Worm (Caenorhabditis elegans) whole organism, mixed stage, embryonic: ENCODE data around the gene M142.5.
A peak's percentile ranks its signal among the peaks of the same experiment; 100 is the strongest.

ENCODE experiments used
- M03D4.4 ChIP-seq: sonication (generic microtip); optimal IDR thresholded peaks from 2 replicates; lab custom pipeline; 2017; ENCODE audit warnings: mild to moderate bottlenecking, missing genetic modification characterization, missing compliant biosample characterization
- blmp-1 ChIP-seq: fragments of 150-350 bp; optimal IDR thresholded peaks from 2 replicates; lab custom pipeline; 2014; ENCODE audit warnings: missing biosample characterization, missing genetic modification characterization
- ceh-39 ChIP-seq: fragments of 150-350 bp; optimal IDR thresholded peaks from 2 replicates; lab custom pipeline; 2014; ENCODE audit warnings: missing biosample characterization, missing genetic modification characterization
- ceh-83 ChIP-seq: fragments of 200-800 bp; sonication (Bioruptor generic); optimal IDR thresholded peaks from 2 replicates; lab custom pipeline; 2018; ENCODE audit warnings: mild to moderate bottlenecking, missing genetic modification characterization, missing compliant biosample characterization
- ces-1 ChIP-seq: fragments of 150-350 bp; optimal IDR thresholded peaks from 2 replicates; lab custom pipeline; 2014; ENCODE audit warnings: missing biosample characterization, missing genetic modification reagents, missing genetic modification characterization
- cnd-1 ChIP-seq: fragments of 200-800 bp; sonication (Bioruptor generic); optimal IDR thresholded peaks from 2 replicates; lab custom pipeline; 2018; ENCODE audit warnings: mild to moderate bottlenecking, missing genetic modification characterization, missing compliant biosample characterization
- drap-1 ChIP-seq: fragments of 200-800 bp; sonication (Bioruptor generic); optimal IDR thresholded peaks from 3 replicates; lab custom pipeline; 2018; ENCODE audit warnings: mild to moderate bottlenecking, missing genetic modification characterization, missing compliant biosample characterization
- elt-1 ChIP-seq: sonication (generic microtip); optimal IDR thresholded peaks from 2 replicates; lab custom pipeline; 2017; ENCODE audit warnings: missing genetic modification characterization, mild to moderate bottlenecking, missing compliant biosample characterization, antibody characterized with exemption, moderate library complexity, borderline replicate concordance; ENCODE audit not compliant: insufficient read depth
- elt-3 ChIP-seq: fragments of 150-350 bp; optimal IDR thresholded peaks from 2 replicates; lab custom pipeline; 2014; ENCODE audit warnings: missing biosample characterization, missing genetic modification characterization
- flh-1 ChIP-seq: fragments of 200-800 bp; sonication (Bioruptor generic); optimal IDR thresholded peaks from 2 replicates; lab custom pipeline; 2018; ENCODE audit warnings: mild to moderate bottlenecking, missing genetic modification characterization, moderate library complexity, missing compliant biosample characterization
- ham-2 ChIP-seq: fragments of 200-800 bp; sonication (Bioruptor generic); optimal IDR thresholded peaks from 2 replicates; lab custom pipeline; 2018; ENCODE audit warnings: mild to moderate bottlenecking, missing genetic modification characterization, missing compliant biosample characterization
- hlh-1 ChIP-seq: fragments of 150-350 bp; optimal IDR thresholded peaks from 2 replicates; lab custom pipeline; 2014; ENCODE audit warnings: missing biosample characterization, missing genetic modification reagents, missing genetic modification characterization
- lin-13 ChIP-seq: fragments of 150-350 bp; optimal IDR thresholded peaks from 2 replicates; lab custom pipeline; 2014; ENCODE audit warnings: missing biosample characterization, missing genetic modification characterization
- lsy-2 ChIP-seq: fragments of 150-350 bp; optimal IDR thresholded peaks from 2 replicates; lab custom pipeline; 2014; ENCODE audit warnings: missing biosample characterization, missing genetic modification characterization
- mab-5 ChIP-seq: fragments of 150-350 bp; optimal IDR thresholded peaks from 2 replicates; lab custom pipeline; 2014; ENCODE audit warnings: missing biosample characterization, missing genetic modification characterization
- mep-1 ChIP-seq: fragments of 150-350 bp; optimal IDR thresholded peaks from 2 replicates; lab custom pipeline; 2017; ENCODE audit warnings: missing biosample characterization, missing genetic modification reagents, missing genetic modification characterization, inconsistent platforms
- mls-2 ChIP-seq: sonication (generic microtip); optimal IDR thresholded peaks from 2 replicates; lab custom pipeline; 2016; ENCODE audit warnings: mild to moderate bottlenecking, missing genetic modification characterization, moderate library complexity, missing compliant biosample characterization
- nhr-12 ChIP-seq: fragments of 150-350 bp; optimal IDR thresholded peaks from 2 replicates; lab custom pipeline; 2014; ENCODE audit warnings: missing biosample characterization, missing genetic modification characterization
- nhr-2 ChIP-seq: fragments of 150-350 bp; optimal IDR thresholded peaks from 2 replicates; lab custom pipeline; 2014; ENCODE audit warnings: missing biosample characterization, missing genetic modification characterization
- nhr-237 ChIP-seq: fragments of 150-350 bp; optimal IDR thresholded peaks from 2 replicates; lab custom pipeline; 2014; ENCODE audit warnings: missing biosample characterization, missing genetic modification characterization
- nhr-28 ChIP-seq: fragments of 150-350 bp; optimal IDR thresholded peaks from 2 replicates; lab custom pipeline; 2014; ENCODE audit warnings: missing biosample characterization, missing genetic modification characterization
- nhr-76 ChIP-seq: sonication (generic microtip); optimal IDR thresholded peaks from 2 replicates; lab custom pipeline; 2017; ENCODE audit warnings: missing biosample characterization, missing genetic modification characterization
- pha-4 ChIP-seq: fragments of 150-350 bp; optimal IDR thresholded peaks from 2 replicates; lab custom pipeline; 2018; ENCODE audit warnings: missing biosample characterization, missing genetic modification reagents, missing genetic modification characterization
- snpc-4 ChIP-seq: fragments of 150-350 bp; optimal IDR thresholded peaks from 2 replicates; lab custom pipeline; 2014; ENCODE audit warnings: missing biosample characterization, missing genetic modification characterization
- tbx-8 ChIP-seq: fragments of 200-800 bp; sonication (Bioruptor generic); optimal IDR thresholded peaks from 2 replicates; lab custom pipeline; 2018; ENCODE audit warnings: mild to moderate bottlenecking, missing genetic modification characterization, moderate library complexity, missing compliant biosample characterization
- unc-120 ChIP-seq: sonication (generic microtip); optimal IDR thresholded peaks from 2 replicates; lab custom pipeline; 2017; ENCODE audit warnings: missing genetic modification characterization, missing compliant biosample characterization; ENCODE audit not compliant: poor library complexity, severe bottlenecking
- unc-39 ChIP-seq: fragments of 150-350 bp; optimal IDR thresholded peaks from 2 replicates; lab custom pipeline; 2014; ENCODE audit warnings: missing biosample characterization, missing genetic modification characterization
- zip-8 ChIP-seq: fragments of 150-350 bp; optimal IDR thresholded peaks from 2 replicates; lab custom pipeline; 2014; ENCODE audit warnings: missing biosample characterization, missing genetic modification characterization
- ztf-11 ChIP-seq: fragments of 150-350 bp; optimal IDR thresholded peaks from 2 replicates; lab custom pipeline; 2014; ENCODE audit warnings: missing biosample characterization, missing genetic modification characterization

M142.5 gene

DNA sequence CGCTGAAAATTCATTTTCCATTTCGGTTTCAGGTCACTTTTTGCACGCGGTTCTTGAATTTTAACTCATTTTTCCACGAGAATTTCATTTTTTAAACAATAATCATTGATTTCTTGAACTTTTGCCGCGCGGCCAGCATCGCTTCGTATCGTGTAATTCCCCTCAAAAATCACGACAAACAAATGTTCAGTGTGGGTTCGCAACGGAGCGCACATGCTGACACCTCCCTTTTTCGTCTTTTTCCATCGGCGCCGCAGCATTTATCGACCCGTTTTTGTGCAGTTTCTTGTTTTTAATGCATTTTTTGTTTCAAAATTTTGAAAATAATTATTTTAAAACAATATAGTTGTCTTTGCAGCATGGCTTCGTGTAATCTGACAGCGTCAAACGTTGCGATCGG is at the start of gene M142.5:
Gene M142.5 (plus strand): TSS at position 352 of the 400 bp plus-strand sequence.
- TF ChIP-seq elt-1 (tag; lab: Kevin White, UChicago) (no peak), ztf-11 (tag; lab: Kevin White, UChicago) (no peak), ceh-39 (no peak), lsy-2 (tag; lab: Kevin White, UChicago) (peak; percentile 2), lin-13 (peak; percentile 48), hlh-1 (tag; lab: Kevin White, UChicago) (peak; percentile 49), pha-4 (tag; lab: Kevin White, UChicago) (peak; percentile 30), unc-120 (tag; lab: Kevin White, UChicago) (peak; percentile 60), elt-3 (tag; lab: Kevin White, UChicago) (no peak)

DNA sequence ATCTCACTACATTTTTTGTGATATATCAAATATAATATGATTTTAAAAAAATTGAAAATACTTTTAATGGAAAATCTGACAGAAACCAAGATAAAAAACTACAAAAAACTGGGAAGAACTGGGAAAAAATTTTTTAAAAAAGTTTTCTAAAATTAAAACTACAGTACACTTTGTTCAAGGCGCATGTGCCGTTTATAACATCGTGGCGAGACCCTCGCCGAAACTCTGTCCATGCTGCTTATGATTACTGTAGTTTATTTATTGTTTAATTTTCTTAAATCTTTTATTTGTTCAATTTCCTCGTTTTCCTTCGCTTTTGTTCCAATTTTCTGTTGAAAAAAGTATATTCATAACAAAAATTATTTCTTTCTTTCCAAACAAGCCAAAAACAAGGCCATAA is 49.5 kb upstream of the M142.5 start, which contains the start of gene athp-1:
Gene athp-1 (plus strand): TSS at position 305 of the 400 bp plus-strand sequence.
- TF ChIP-seq blmp-1 (tag; lab: Kevin White, UChicago): no peak
- no peak for TF ChIP-seq pha-4 (tag; lab: Kevin White, UChicago)
- TF ChIP-seq zip-8 (tag; lab: Kevin White, UChicago): no peak
- no peak for TF ChIP-seq flh-1
- TF ChIP-seq M03D4.4 (tag; lab: Kevin White, UChicago): no peak
- no peak for TF ChIP-seq mab-5
- no peak for TF ChIP-seq drap-1 (GFP tag; lab: Kevin White, UChicago)
- no peak for TF ChIP-seq unc-39 (tag; lab: Kevin White, UChicago)
- TF ChIP-seq lsy-2 (tag; lab: Kevin White, UChicago): no peak
- TF ChIP-seq tbx-8 (GFP tag; lab: Kevin White, UChicago): no peak
- no peak for TF ChIP-seq nhr-76 (tag; lab: Kevin White, UChicago)
- TF ChIP-seq cnd-1 (tag; lab: Kevin White, UChicago): no peak
- TF ChIP-seq mls-2: no peak
- no peak for TF ChIP-seq ztf-11 (tag; lab: Kevin White, UChicago)

DNA sequence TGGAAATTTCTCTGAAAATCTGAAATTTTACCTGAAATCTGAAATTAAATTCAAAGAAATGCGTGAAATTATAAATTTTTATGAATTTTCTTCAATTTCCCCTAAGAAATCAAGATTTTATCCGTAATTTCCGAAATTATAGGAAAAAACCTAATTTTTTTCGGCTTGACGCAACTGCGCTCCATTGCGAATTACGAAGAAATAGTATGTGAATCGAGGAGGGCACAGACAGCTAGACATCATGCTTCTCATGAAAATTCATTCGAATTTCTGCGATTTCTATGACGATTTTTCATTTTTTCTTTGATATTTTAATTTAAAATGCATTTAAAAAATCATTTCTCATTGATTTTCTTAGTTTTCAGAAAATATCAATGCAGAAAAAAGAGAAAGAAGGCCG is 49.0 kb upstream of the M142.5 start:
- TF ChIP-seq ces-1 (GFP tag; lab: Kevin White, UChicago) (peak; percentile 77), lsy-2 (tag; lab: Kevin White, UChicago) (peak; percentile 24), mep-1 (tag; lab: Kevin White, UChicago) (peak; percentile 26), lin-13 (peak; percentile 47), pha-4 (tag; lab: Kevin White, UChicago) (peak; percentile 52), ham-2 (no peak), nhr-12 (no peak), M03D4.4 (tag; lab: Kevin White, UChicago) (peak; percentile 7)

DNA sequence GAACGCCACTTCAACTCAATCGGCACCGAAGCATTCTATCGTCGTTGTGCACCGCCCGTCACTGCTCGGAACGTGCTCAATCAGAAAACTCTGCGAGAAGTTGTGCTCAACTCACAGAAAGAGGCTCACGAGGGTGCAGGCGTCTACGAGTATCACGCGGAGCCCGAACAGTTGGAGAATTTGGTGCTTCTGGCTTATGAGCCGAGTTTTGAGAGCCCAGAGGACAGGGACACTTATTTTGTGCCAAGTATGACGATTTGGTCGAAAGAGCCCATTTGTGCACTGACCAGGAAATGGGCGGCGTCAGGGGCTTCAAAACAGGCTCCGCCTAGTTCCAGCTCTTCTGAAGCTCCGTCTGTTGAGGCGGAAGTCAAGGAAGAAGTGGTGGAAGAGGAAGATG is 42.2 kb upstream of the M142.5 start:
- no peak for TF ChIP-seq hlh-1 (tag; lab: Kevin White, UChicago)
- TF ChIP-seq, all 35 proteins: peak for 0

DNA sequence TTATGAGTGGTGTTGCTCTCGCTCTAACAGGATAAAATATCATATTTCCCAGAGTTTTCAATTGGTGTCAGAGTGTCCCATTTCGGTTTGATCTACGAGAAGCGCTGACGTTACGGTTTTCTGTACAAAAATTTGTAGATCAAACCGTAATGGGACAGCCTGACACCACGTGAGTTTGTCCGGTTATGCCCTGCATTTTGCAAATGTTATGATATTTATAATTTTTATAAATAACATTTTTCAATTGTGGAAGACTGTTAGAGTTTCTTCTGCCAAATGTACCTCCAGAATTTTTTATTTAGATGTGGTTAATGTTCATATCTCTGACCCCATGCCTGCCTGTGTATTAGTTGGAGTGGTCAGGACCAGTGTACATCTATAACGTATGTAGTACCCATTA is 36.8 kb upstream of the M142.5 start, which contains the start of gene fbxb-87:
Gene fbxb-87 (plus strand): TSS at position 301 of the 400 bp plus-strand sequence.
- no peak for TF ChIP-seq nhr-12
- no peak for TF ChIP-seq mep-1 (tag; lab: Kevin White, UChicago)
- no peak for TF ChIP-seq ceh-83 (GFP tag; lab: Kevin White, UChicago)
- TF ChIP-seq unc-39 (tag; lab: Kevin White, UChicago): no peak
- TF ChIP-seq zip-8 (tag; lab: Kevin White, UChicago): no peak
- TF ChIP-seq unc-120 (tag; lab: Kevin White, UChicago): no peak
- TF ChIP-seq tbx-8 (GFP tag; lab: Kevin White, UChicago): no peak
- TF ChIP-seq nhr-2 (tag; lab: Kevin White, UChicago): no peak
- TF ChIP-seq nhr-237 (tag; lab: Kevin White, UChicago): no peak
- no peak for TF ChIP-seq flh-1
- no peak for TF ChIP-seq hlh-1 (tag; lab: Kevin White, UChicago)

DNA sequence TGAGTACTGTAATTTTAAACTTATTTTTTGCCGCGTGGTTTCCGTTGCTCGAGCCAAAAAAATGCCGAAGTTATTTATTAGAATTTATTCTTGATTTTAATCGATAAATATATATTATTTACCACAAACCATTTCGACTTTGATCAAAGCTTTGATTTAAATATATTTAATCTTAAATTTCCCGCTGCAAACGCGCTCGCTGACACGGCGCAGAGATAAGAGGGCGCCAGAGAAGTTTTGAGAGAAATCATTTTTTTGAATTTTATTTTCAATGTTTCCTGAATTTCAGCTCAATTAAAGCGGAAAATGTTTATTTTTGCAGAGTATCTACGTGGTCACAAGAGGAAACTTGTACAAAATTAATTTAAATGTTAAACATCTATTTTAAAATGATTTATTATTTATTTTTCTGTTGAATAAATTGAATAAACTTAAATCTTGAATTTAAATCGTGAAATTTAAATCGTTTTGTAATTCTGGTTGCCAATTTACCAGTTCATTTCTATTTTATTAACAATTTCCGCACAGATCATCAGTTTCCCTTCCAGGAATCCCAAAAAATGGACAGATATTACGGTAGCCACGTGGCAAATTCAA is 35.1 kb upstream of the M142.5 start, which contains the start of gene com-1:
Gene com-1 (plus strand): TSS at position 547 of the 597 bp plus-strand sequence.
- peak; percentile 74 for TF ChIP-seq ces-1 (GFP tag; lab: Kevin White, UChicago)
- TF ChIP-seq nhr-28 (tag; lab: Kevin White, UChicago): no peak
- TF ChIP-seq zip-8 (tag; lab: Kevin White, UChicago): no peak
- no peak for TF ChIP-seq flh-1
- TF ChIP-seq tbx-8 (GFP tag; lab: Kevin White, UChicago): no peak
- TF ChIP-seq ham-2: no peak
- TF ChIP-seq elt-3 (tag; lab: Kevin White, UChicago): no peak
- no peak for TF ChIP-seq snpc-4
- TF ChIP-seq M03D4.4 (tag; lab: Kevin White, UChicago): no peak
- TF ChIP-seq mep-1 (tag; lab: Kevin White, UChicago): peak; percentile 53
- no peak for TF ChIP-seq unc-120 (tag; lab: Kevin White, UChicago)
- TF ChIP-seq lsy-2 (tag; lab: Kevin White, UChicago): peak; percentile 5
- TF ChIP-seq lin-13: no peak
